Fruit fly (Drosophila melanogaster) whole organism, prepupa: Measurements from ENCODE around the gene Sfp78E.

Experiments
- Blimp-1 ChIP-seq: fragments of 200-800 bp; sonication (Bioruptor generic); optimal IDR thresholded peaks from 3 replicates; lab custom pipeline; 2017; ENCODE audit warnings: missing biosample characterization, missing genetic modification characterization, mild to moderate bottlenecking, moderate library complexity, missing genetic modification reagents
- CG10631 ChIP-seq: fragments of 200-800 bp; sonication (Bioruptor generic); optimal IDR thresholded peaks from 2 replicates; lab custom pipeline; 2016; ENCODE audit warnings: missing biosample characterization, missing genetic modification characterization
- CG11294 ChIP-seq: fragments of 200-800 bp; sonication (Bioruptor generic); IDR thresholded peaks from 2 replicates; pipeline ENCODE4 v1.3.6; 2022; ENCODE audit warnings: missing biosample characterization, missing genetic modification characterization
- CG11762 ChIP-seq: fragments of 200-800 bp; sonication (Bioruptor generic); optimal IDR thresholded peaks from 3 replicates; lab custom pipeline; 2016; ENCODE audit warnings: missing biosample characterization, missing genetic modification characterization; ENCODE audit not compliant: insufficient read depth
- CG11902 ChIP-seq: fragments of 200-800 bp; sonication (Bioruptor generic); optimal IDR thresholded peaks from 3 replicates; lab custom pipeline; 2016; ENCODE audit warnings: missing biosample characterization, missing genetic modification characterization
- CG15336 ChIP-seq: fragments of 200-800 bp; sonication (Bioruptor generic); IDR thresholded peaks from 2 replicates; pipeline ENCODE4 v1.3.6; 2022; ENCODE audit warnings: missing biosample characterization, missing genetic modification characterization
- CG1621 ChIP-seq: fragments of 200-800 bp; sonication (Bioruptor generic); optimal IDR thresholded peaks from 3 replicates; lab custom pipeline; 2018; ENCODE audit warnings: missing biosample characterization, mild to moderate bottlenecking, missing genetic modification characterization
- CG16779 ChIP-seq: fragments of 200-800 bp; sonication (Bioruptor generic); optimal IDR thresholded peaks from 3 replicates; lab custom pipeline; 2017; ENCODE audit warnings: missing biosample characterization, mild to moderate bottlenecking, missing genetic modification characterization
- CG3032 ChIP-seq: fragments of 200-800 bp; optimal IDR thresholded peaks from 2 replicates; lab custom pipeline; 2019; ENCODE audit warnings: missing biosample characterization, mild to moderate bottlenecking, missing genetic modification characterization, moderate library complexity
- CG31627 ChIP-seq: fragments of 200-800 bp; sonication (Bioruptor generic); optimal IDR thresholded peaks from 3 replicates; lab custom pipeline; 2016; ENCODE audit warnings: missing biosample characterization, missing genetic modification characterization
- CG32006 ChIP-seq: fragments of 200-800 bp; sonication (Bioruptor generic); optimal IDR thresholded peaks from 3 replicates; lab custom pipeline; 2017; ENCODE audit warnings: missing biosample characterization, mild to moderate bottlenecking, missing genetic modification characterization
- CG34406 ChIP-seq: fragments of 200-800 bp; sonication (Bioruptor generic); optimal IDR thresholded peaks from 3 replicates; lab custom pipeline; 2016; ENCODE audit warnings: missing biosample characterization, missing genetic modification characterization
- CG4318 ChIP-seq: fragments of 200-800 bp; sonication (Bioruptor generic); optimal IDR thresholded peaks from 3 replicates; lab custom pipeline; 2017; ENCODE audit warnings: missing biosample characterization, mild to moderate bottlenecking, missing genetic modification characterization
- CG6163 ChIP-seq: fragments of 200-800 bp; sonication (Bioruptor generic); IDR thresholded peaks from 3 replicates; pipeline ENCODE4 v1.3.6; 2022; ENCODE audit warnings: missing biosample characterization, missing genetic modification characterization
- CG6276 ChIP-seq: fragments of 200-800 bp; sonication (Bioruptor generic); optimal IDR thresholded peaks from 2 replicates; lab custom pipeline; 2017; ENCODE audit warnings: missing biosample characterization, mild to moderate bottlenecking, missing genetic modification characterization
- CG6808 ChIP-seq: fragments of 200-800 bp; sonication (Bioruptor generic); optimal IDR thresholded peaks from 3 replicates; lab custom pipeline; 2017; ENCODE audit warnings: missing biosample characterization, missing genetic modification characterization, mild to moderate bottlenecking, moderate library complexity, missing genetic modification reagents
- CG6854 ChIP-seq: fragments of 200-800 bp; sonication (Bioruptor generic); optimal IDR thresholded peaks from 2 replicates; lab custom pipeline; 2017; ENCODE audit warnings: missing biosample characterization, mild to moderate bottlenecking, missing genetic modification characterization
- CG7368 ChIP-seq: fragments of 200-800 bp; sonication (Bioruptor generic); optimal IDR thresholded peaks from 3 replicates; lab custom pipeline; 2016; ENCODE audit warnings: missing biosample characterization, missing genetic modification characterization
- CG8119 ChIP-seq: fragments of 200-800 bp; sonication (Bioruptor generic); IDR thresholded peaks from 3 replicates; pipeline ENCODE4 v1.3.6; 2022; ENCODE audit warnings: missing biosample characterization, missing genetic modification characterization
- Eip78C ChIP-seq: fragments of 200-800 bp; sonication (Bioruptor generic); peaks from one replicate; lab custom pipeline; 2016; ENCODE audit warnings: missing biosample characterization, missing genetic modification characterization
- Ets21C ChIP-seq: fragments of 200-800 bp; sonication (Bioruptor generic); optimal IDR thresholded peaks from 3 replicates; lab custom pipeline; 2016; ENCODE audit warnings: missing biosample characterization, missing genetic modification characterization
- Gug ChIP-seq: fragments of 200-800 bp; sonication (Bioruptor generic); IDR thresholded peaks from 2 replicates; pipeline ENCODE4 v1.3.6; 2022; ENCODE audit warnings: missing biosample characterization, missing genetic modification characterization
- Hr38 ChIP-seq: sonication (Bioruptor generic); optimal IDR thresholded peaks from 2 replicates; lab custom pipeline; 2016; ENCODE audit warnings: missing biosample characterization, missing genetic modification characterization
- Hr4 ChIP-seq: fragments of 200-800 bp; sonication (Bioruptor generic); optimal IDR thresholded peaks from 3 replicates; lab custom pipeline; 2016; ENCODE audit warnings: missing biosample characterization, missing genetic modification characterization
- Lpt ChIP-seq: fragments of 200-800 bp; sonication (Bioruptor generic); optimal IDR thresholded peaks from 3 replicates; lab custom pipeline; 2016; ENCODE audit warnings: missing biosample characterization, missing genetic modification characterization
- Met ChIP-seq: fragments of 200-800 bp; sonication (Bioruptor generic); optimal IDR thresholded peaks from 3 replicates; lab custom pipeline; 2016; ENCODE audit warnings: missing biosample characterization, missing genetic modification characterization
- OdsH ChIP-seq: fragments of 200-800 bp; sonication (Bioruptor generic); optimal IDR thresholded peaks from 3 replicates; lab custom pipeline; 2016; ENCODE audit warnings: missing biosample characterization, missing genetic modification characterization
- Smox ChIP-seq: fragments of 200-800 bp; sonication (Bioruptor generic); optimal IDR thresholded peaks from 3 replicates; lab custom pipeline; 2016; ENCODE audit warnings: missing biosample characterization, missing genetic modification characterization
- Sox102F ChIP-seq: fragments of 200-800 bp; sonication (Bioruptor generic); optimal IDR thresholded peaks from 2 replicates; lab custom pipeline; 2016; ENCODE audit warnings: missing biosample characterization, mild to moderate bottlenecking, missing genetic modification characterization
- Sox14 ChIP-seq: fragments of 200-800 bp; sonication (Bioruptor generic); optimal IDR thresholded peaks from 3 replicates; lab custom pipeline; 2016; ENCODE audit warnings: missing biosample characterization, missing genetic modification characterization
- Sox15 ChIP-seq: fragments of 200-800 bp; sonication (Bioruptor generic); optimal IDR thresholded peaks from 3 replicates; lab custom pipeline; 2016; ENCODE audit warnings: missing biosample characterization, missing genetic modification characterization
- achi ChIP-seq: fragments of 200-800 bp; sonication (Bioruptor generic); optimal IDR thresholded peaks from 3 replicates; lab custom pipeline; 2016; ENCODE audit warnings: missing biosample characterization, missing genetic modification characterization
- cyc ChIP-seq: fragments of 200-800 bp; sonication (Bioruptor generic); optimal IDR thresholded peaks from 3 replicates; lab custom pipeline; 2016; ENCODE audit warnings: missing biosample characterization, missing genetic modification characterization
- dac ChIP-seq: fragments of 200-800 bp; sonication (Bioruptor generic); optimal IDR thresholded peaks from 2 replicates; lab custom pipeline; 2017; ENCODE audit warnings: missing biosample characterization, mild to moderate bottlenecking, missing genetic modification characterization
- dsx ChIP-seq: fragments of 200-800 bp; optimal IDR thresholded peaks from 3 replicates; lab custom pipeline; 2019; ENCODE audit warnings: missing biosample characterization, mild to moderate bottlenecking, missing genetic modification characterization, moderate library complexity; ENCODE audit not compliant: poor library complexity, severe bottlenecking
- eg ChIP-seq: fragments of 200-800 bp; sonication (Bioruptor generic); IDR thresholded peaks from 3 replicates; pipeline ENCODE4 v1.3.6; 2022; ENCODE audit warnings: missing biosample characterization, missing genetic modification characterization
- esn ChIP-seq: fragments of 200-800 bp; sonication (Bioruptor generic); optimal IDR thresholded peaks from 2 replicates; lab custom pipeline; 2016; ENCODE audit warnings: missing biosample characterization, mild to moderate bottlenecking, missing genetic modification characterization, moderate library complexity
- fd59A ChIP-seq: fragments of 200-800 bp; sonication (Bioruptor generic); optimal IDR thresholded peaks from 2 replicates; lab custom pipeline; 2017; ENCODE audit warnings: missing biosample characterization, mild to moderate bottlenecking, missing genetic modification characterization, missing genetic modification reagents
- fd85E ChIP-seq: fragments of 200-800 bp; sonication (Bioruptor generic); optimal IDR thresholded peaks from 3 replicates; lab custom pipeline; 2016; ENCODE audit warnings: missing biosample characterization, missing genetic modification characterization
- fkh ChIP-seq: fragments of 200-800 bp; sonication (Bioruptor generic); optimal IDR thresholded peaks from 3 replicates; lab custom pipeline; 2017; ENCODE audit warnings: missing biosample characterization, mild to moderate bottlenecking, missing genetic modification characterization, moderate library complexity
- net ChIP-seq: fragments of 200-800 bp; sonication (Bioruptor generic); optimal IDR thresholded peaks from 3 replicates; lab custom pipeline; 2016; ENCODE audit warnings: missing biosample characterization, missing genetic modification characterization
- ss ChIP-seq, 2 experiments: fragments of 200-800 bp; sonication (Bioruptor generic); optimal IDR thresholded peaks; 2 replicates in 1 of 2; 3 replicates in 1 of 2; lab custom pipeline; 2017 to 2018; ENCODE audit warnings: mild to moderate bottlenecking in 2 of 2, missing biosample characterization in 2 of 2, missing genetic modification characterization in 2 of 2, moderate library complexity in 1 of 2
- svp ChIP-seq: fragments of 200-800 bp; sonication (Bioruptor generic); peaks from one replicate; lab custom pipeline; 2016; ENCODE audit warnings: missing biosample characterization, missing genetic modification characterization
- topi ChIP-seq: fragments of 200-800 bp; sonication (Bioruptor generic); optimal IDR thresholded peaks from 3 replicates; lab custom pipeline; 2016; ENCODE audit warnings: missing biosample characterization, missing genetic modification characterization

Sfp78E gene

DNA sequence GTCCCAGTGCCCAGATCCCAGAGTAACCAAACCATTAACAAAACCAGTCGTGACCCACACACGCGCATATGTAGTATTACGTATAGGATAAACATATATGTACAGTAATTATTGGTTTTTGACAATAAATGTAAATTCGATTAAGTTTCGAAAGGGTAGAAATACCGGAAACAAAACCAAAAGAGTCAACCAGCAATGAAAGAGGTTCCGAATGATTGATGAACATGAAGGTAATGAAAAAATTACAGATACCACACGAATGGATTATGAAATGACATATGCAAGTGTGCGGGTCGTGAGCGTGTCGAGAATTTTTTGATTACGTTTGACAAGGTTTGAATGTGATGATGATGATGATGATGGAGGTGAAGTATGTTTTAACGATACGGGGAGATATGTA, 10.8 kb upstream of the Sfp78E start:
- TF ChIP-seq svp (no peak), Gug (GFP tag; lab: Robert Waterston, UW) (no peak), Met (no peak), CG16779 (tag; lab: Kevin White, UChicago) (no peak), Sox15 (GFP tag; lab: Kevin White, UChicago) (no peak), dac (GFP tag; lab: Kevin White, UChicago) (no peak), eg (GFP tag; lab: Robert Waterston, UW) (no peak), CG11294 (GFP tag; lab: Robert Waterston, UW) (no peak), Eip78C (GFP tag; lab: Kevin White, UChicago) (no peak), CG3032 (tag; lab: Kevin White, UChicago) (no peak)

dm6 chr3L:21688607-21689129, 4.8 kb upstream of the Sfp78E start:
- peak; percentile 57 for TF ChIP-seq Eip78C (GFP tag; lab: Kevin White, UChicago)
- no peak for TF ChIP-seq Sox102F (GFP tag; lab: Kevin White, UChicago)
- no peak for TF ChIP-seq Met
- no peak for TF ChIP-seq Smox (GFP tag; lab: Kevin White, UChicago)
- TF ChIP-seq CG10631 (GFP tag; lab: Kevin White, UChicago): no peak
- TF ChIP-seq CG1621: no peak
- peak; percentile 53 for TF ChIP-seq svp
- no peak for TF ChIP-seq ss (GFP tag; optimal IDR thresholded peaks at IDR 0.05; lab: Kevin White, UChicago)
- TF ChIP-seq dsx: no peak
- no peak for TF ChIP-seq Sox14 (GFP tag; lab: Kevin White, UChicago)
- TF ChIP-seq CG11902 (GFP tag; lab: Kevin White, UChicago): no peak
- TF ChIP-seq CG8119 (GFP tag; lab: Robert Waterston, UW): no peak
- peak; percentile 1 for TF ChIP-seq fd59A (GFP tag; lab: Kevin White, UChicago)
- no peak for TF ChIP-seq Hr38 (GFP tag; lab: Kevin White, UChicago)

- no peak for TF ChIP-seq fd85E (GFP tag; lab: Kevin White, UChicago)
- TF ChIP-seq CG6276 (GFP tag; lab: Kevin White, UChicago): no peak
- TF ChIP-seq CG8119 (GFP tag; lab: Robert Waterston, UW): no peak; the same call in none of the 3 replicates
- TF ChIP-seq esn (GFP tag; lab: Kevin White, UChicago): peak; percentile 34
- no peak for TF ChIP-seq Hr38 (GFP tag; lab: Kevin White, UChicago)
- TF ChIP-seq topi (GFP tag; lab: Kevin White, UChicago): peak; percentile 3
- no peak for TF ChIP-seq cyc (GFP tag; lab: Kevin White, UChicago)
- TF ChIP-seq Ets21C (GFP tag; lab: Kevin White, UChicago): no peak
- peak; percentile 93 for TF ChIP-seq CG3032 (tag; lab: Kevin White, UChicago)
- peak; percentile 32 for TF ChIP-seq Hr4
- peak; percentile 53 for TF ChIP-seq CG16779 (tag; lab: Kevin White, UChicago)
- TF ChIP-seq CG15336: peak; percentile 49; the same call in 1 of the 2 replicates
- peak; percentile 67 for TF ChIP-seq net
- no peak for TF ChIP-seq Sox102F (GFP tag; lab: Kevin White, UChicago)
- TF ChIP-seq svp: peak; percentile 56
- peak; percentile 70 for TF ChIP-seq CG1621
- peak; percentile 33 for TF ChIP-seq CG4318 (GFP tag; lab: Kevin White, UChicago)
- TF ChIP-seq fkh (GFP tag; lab: Kevin White, UChicago): no peak
- TF ChIP-seq Sox15 (GFP tag; lab: Kevin White, UChicago): peak; percentile 34
- 0 out of 3 replicates have a peak, but pooled peaks have one; percentile 25 for TF ChIP-seq CG6163 (GFP tag; lab: Robert Waterston, UW)
- peak; percentile 58 for TF ChIP-seq Lpt (GFP tag; lab: Kevin White, UChicago)
- TF ChIP-seq CG31627: no peak
- TF ChIP-seq Smox (GFP tag; lab: Kevin White, UChicago): peak; percentile 7
- peak; percentile 74 for TF ChIP-seq achi (GFP tag; lab: Kevin White, UChicago)
- TF ChIP-seq CG10631 (GFP tag; lab: Kevin White, UChicago): peak; percentile 84
- peak; percentile 54 for TF ChIP-seq CG34406
- TF ChIP-seq CG6808 (GFP tag; lab: Kevin White, UChicago): peak; percentile 92
- TF ChIP-seq Blimp-1: no peak
- TF ChIP-seq Sox14 (GFP tag; lab: Kevin White, UChicago): peak; percentile 47
- TF ChIP-seq ss (GFP tag; optimal IDR thresholded peaks at IDR 0.05; lab: Kevin White, UChicago): peak; percentile 91 to 93
- TF ChIP-seq CG32006 (GFP tag; lab: Kevin White, UChicago): peak; percentile 62
- peak; percentile 13 for TF ChIP-seq CG11902 (GFP tag; lab: Kevin White, UChicago)
- TF ChIP-seq eg (GFP tag; lab: Robert Waterston, UW): no peak
- TF ChIP-seq CG11762 (GFP tag; lab: Kevin White, UChicago): peak; percentile 52
- TF ChIP-seq CG7368 (GFP tag; lab: Kevin White, UChicago): peak; percentile 67
- TF ChIP-seq Eip78C (GFP tag; lab: Kevin White, UChicago): peak; percentile 95
- TF ChIP-seq dsx: peak; percentile 88
- peak; percentile 79 for TF ChIP-seq OdsH (GFP tag; lab: Kevin White, UChicago)
- no peak for TF ChIP-seq CG6854 (GFP tag; lab: Kevin White, UChicago)
Measured at dm6 chr3L:21685753-21686152, 1.9 kb upstream of the Sfp78E start.
